Worm (Caenorhabditis elegans) whole organism, early embryonic: ENCODE data around the gene ufl-1.

ENCODE experiments used
- B0310.2 ChIP-seq: sonication (generic microtip); optimal IDR thresholded peaks from 2 replicates; lab custom pipeline; 2016; ENCODE audit warnings: mild to moderate bottlenecking, missing genetic modification characterization, missing compliant biosample characterization
- F13C5.2 ChIP-seq: sonication (generic microtip); optimal IDR thresholded peaks from 2 replicates; lab custom pipeline; 2017; ENCODE audit warnings: mild to moderate bottlenecking, missing genetic modification characterization, inconsistent platforms, missing compliant biosample characterization
- aly-1 ChIP-seq: sonication (generic microtip); optimal IDR thresholded peaks from 2 replicates; lab custom pipeline; 2016; ENCODE audit warnings: missing genetic modification characterization, missing compliant biosample characterization
- ama-1 ChIP-seq: fragments of 150-350 bp; optimal IDR thresholded peaks from 2 replicates; lab custom pipeline; 2014
- ceh-13 ChIP-seq: fragments of 200-800 bp; sonication (Bioruptor generic); optimal IDR thresholded peaks from 2 replicates; lab custom pipeline; 2018; ENCODE audit warnings: mild to moderate bottlenecking, missing genetic modification characterization, missing compliant biosample characterization
- ceh-36 ChIP-seq: sonication (generic microtip); optimal IDR thresholded peaks from 2 replicates; lab custom pipeline; 2016; ENCODE audit warnings: missing genetic modification characterization, inconsistent platforms, missing compliant biosample characterization
- ets-7 ChIP-seq: sonication (generic microtip); optimal IDR thresholded peaks from 2 replicates; lab custom pipeline; 2016; ENCODE audit warnings: missing genotype, missing genetic modification characterization, missing compliant biosample characterization
- flt-1 ChIP-seq: fragments of 200-800 bp; sonication (Bioruptor generic); IDR thresholded peaks from 2 replicates; pipeline ENCODE4 v1.3.6; 2022; ENCODE audit warnings: missing genetic modification characterization, missing compliant biosample characterization
- hmbx-1 ChIP-seq: sonication (generic microtip); optimal IDR thresholded peaks from 2 replicates; lab custom pipeline; 2016; ENCODE audit warnings: mild to moderate bottlenecking, missing genetic modification characterization, missing compliant biosample characterization
- hmg-4 ChIP-seq: fragments of 200-800 bp; sonication (Bioruptor generic); optimal IDR thresholded peaks from 2 replicates; lab custom pipeline; 2018; ENCODE audit warnings: mild to moderate bottlenecking, missing genetic modification characterization, missing compliant biosample characterization
- hnd-1 ChIP-seq: sonication (generic microtip); optimal IDR thresholded peaks from 2 replicates; lab custom pipeline; 2016; ENCODE audit warnings: missing genetic modification characterization, missing compliant biosample characterization
- pes-1 ChIP-seq: fragments of 200-800 bp; sonication (Bioruptor generic); IDR thresholded peaks from 2 replicates; pipeline ENCODE4 v1.3.6; 2022; ENCODE audit warnings: missing genetic modification reagents, missing genetic modification characterization, missing compliant biosample characterization
- scrt-1 ChIP-seq: fragments of 200-800 bp; sonication (Bioruptor generic); IDR thresholded peaks from 2 replicates; pipeline ENCODE4 v1.3.6; 2022; ENCODE audit warnings: missing genetic modification characterization, missing compliant biosample characterization
- sea-1 ChIP-seq: fragments of 200-800 bp; sonication (Bioruptor generic); conservative IDR thresholded peaks from 2 replicates; pipeline ENCODE4 v1.3.6; 2022; ENCODE audit warnings: missing genetic modification characterization, missing compliant biosample characterization
- tbx-11 ChIP-seq: fragments of 200-800 bp; sonication (Bioruptor generic); IDR thresholded peaks from 2 replicates; pipeline ENCODE4 v1.3.6; 2022; ENCODE audit warnings: missing genetic modification characterization, missing compliant biosample characterization
- tbx-37 ChIP-seq: fragments of 200-800 bp; sonication (Bioruptor generic); conservative IDR thresholded peaks from 2 replicates; pipeline ENCODE4 v1.3.6; 2022; ENCODE audit warnings: missing genetic modification reagents, missing genetic modification characterization, missing compliant biosample characterization
- tra-4 ChIP-seq: sonication (generic microtip); optimal IDR thresholded peaks from 2 replicates; lab custom pipeline; 2017; ENCODE audit warnings: missing genetic modification characterization, missing compliant biosample characterization

The ufl-1 gene

DNA sequence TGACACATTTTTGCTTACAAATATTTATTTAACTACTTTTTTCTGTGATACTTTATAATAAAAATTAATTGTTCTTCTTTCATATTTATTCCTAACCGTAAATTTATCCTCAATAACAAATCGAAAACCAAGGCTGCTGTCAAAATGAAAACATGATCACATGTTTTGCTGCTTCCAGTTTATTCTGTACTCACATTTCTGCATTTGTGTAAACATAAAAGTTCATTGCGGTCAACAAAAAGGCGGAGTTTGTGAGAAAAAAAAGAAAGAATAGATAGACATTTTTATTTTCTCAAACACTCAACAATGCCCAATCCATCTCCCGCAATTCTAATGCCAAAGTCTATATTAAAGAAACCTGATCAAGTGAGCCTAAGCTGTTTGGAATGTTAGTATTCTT lies 836 bp downstream of the ufl-1 start, which contains the start of gene C06G3.3:
Gene C06G3.3, plus strand, starts transcription at position 301 of the 400 bp plus-strand sequence.
- TF ChIP-seq aly-1 (tag; lab: Kevin White, UChicago) = no peak
- no peak for TF ChIP-seq tra-4
- no peak for TF ChIP-seq F13C5.2 (tag; lab: Kevin White, UChicago)
- TF ChIP-seq B0310.2 (tag; lab: Kevin White, UChicago) = no peak
- TF ChIP-seq ama-1 (lab: Kevin White, UChicago) = no peak
- TF ChIP-seq ceh-13 (GFP tag; lab: Kevin White, UChicago) = no peak
- no peak for TF ChIP-seq hmg-4 (GFP tag; lab: Kevin White, UChicago)
- TF ChIP-seq scrt-1 (GFP tag; lab: Robert Waterston, UW) = no peak
- TF ChIP-seq flt-1 (GFP tag; lab: Robert Waterston, UW) = no peak
- TF ChIP-seq ets-7 (tag; lab: Kevin White, UChicago) = no peak
- TF ChIP-seq hmbx-1 (tag; lab: Kevin White, UChicago) = no peak
- no peak for TF ChIP-seq hnd-1
- TF ChIP-seq tbx-37 (GFP tag; lab: Robert Waterston, UW) = no peak
- no peak for TF ChIP-seq tbx-11 (GFP tag; lab: Robert Waterston, UW)
- TF ChIP-seq ceh-36 (tag; lab: Kevin White, UChicago) = no peak
- no peak for TF ChIP-seq sea-1 (GFP tag; lab: Robert Waterston, UW)

DNA sequence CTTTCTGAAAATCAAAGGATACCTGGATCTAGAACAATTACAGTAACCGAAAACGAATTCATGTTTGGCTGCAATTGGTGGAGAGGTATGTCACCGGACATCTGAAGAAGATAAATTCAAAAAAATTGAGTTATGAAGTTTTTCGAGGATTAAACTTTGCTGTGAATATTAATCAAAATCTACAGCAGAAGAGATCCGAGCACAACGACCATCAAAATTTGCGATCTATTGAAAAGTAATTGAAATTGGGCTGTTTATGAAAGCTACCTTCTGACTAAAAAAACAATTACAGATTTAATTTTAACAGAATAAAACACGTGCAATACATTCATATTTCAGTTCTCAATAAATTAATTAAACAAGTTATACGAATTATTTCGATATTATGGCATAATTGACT lies 4.2 kb downstream of the ufl-1 start, which contains the start of gene C06G3.8:
Gene C06G3.8, minus strand, starts transcription at position 101 of the 400 bp plus-strand sequence.
- TF ChIP-seq B0310.2 (tag; lab: Kevin White, UChicago) = no peak
- TF ChIP-seq tbx-11 (GFP tag; lab: Robert Waterston, UW) = no peak

DNA sequence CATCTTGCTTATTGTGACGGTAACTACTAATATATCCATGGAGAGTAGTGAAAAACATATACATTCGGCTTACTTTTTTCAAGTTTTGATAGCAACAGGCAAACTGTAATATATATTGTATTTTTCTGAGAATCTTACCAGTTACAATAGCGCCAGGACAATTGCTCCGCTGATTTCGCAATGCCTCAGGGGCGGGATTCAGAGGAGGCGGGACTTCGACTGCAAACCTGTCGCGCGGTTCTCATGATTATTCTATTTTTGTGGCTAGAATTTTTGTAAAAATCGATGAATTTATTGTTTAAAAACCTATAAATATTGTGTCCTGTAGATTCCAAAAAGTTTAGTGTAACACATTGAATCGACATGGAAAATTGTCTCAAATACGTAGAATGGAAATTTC lies 5.6 kb downstream of the ufl-1 start:
- no peak for TF ChIP-seq flt-1 (GFP tag; lab: Robert Waterston, UW)
- TF ChIP-seq ceh-36 (tag; lab: Kevin White, UChicago) = no peak
- no peak for TF ChIP-seq tra-4
- TF ChIP-seq ceh-13 (GFP tag; lab: Kevin White, UChicago) = no peak
- no peak for TF ChIP-seq F13C5.2 (tag; lab: Kevin White, UChicago)
- TF ChIP-seq B0310.2 (tag; lab: Kevin White, UChicago) = no peak

DNA sequence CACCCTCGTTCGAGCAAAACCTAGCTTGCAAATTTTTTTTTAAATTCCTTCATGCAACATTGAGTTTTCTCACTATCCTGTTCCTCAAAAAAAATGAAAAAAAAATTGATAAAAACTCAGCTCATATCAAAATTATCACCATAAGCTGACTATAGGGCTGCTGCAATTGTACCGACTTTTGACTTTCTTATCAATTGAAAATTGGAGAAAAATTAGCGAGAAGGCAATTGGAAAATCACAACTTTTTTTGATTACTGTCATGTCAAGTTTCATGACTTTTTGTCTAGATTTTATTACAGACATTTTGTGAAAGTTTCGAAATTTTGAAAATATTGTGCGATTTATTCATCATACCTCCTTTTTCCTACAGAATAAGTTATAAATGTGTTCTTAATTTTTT lies 10.8 kb downstream of the ufl-1 start:
- TF ChIP-seq ama-1 (lab: Kevin White, UChicago) (no peak), sea-1 (GFP tag; lab: Robert Waterston, UW) (no peak), ceh-13 (GFP tag; lab: Kevin White, UChicago) (no peak), ceh-36 (tag; lab: Kevin White, UChicago) (no peak), scrt-1 (GFP tag; lab: Robert Waterston, UW) (no peak), tbx-37 (GFP tag; lab: Robert Waterston, UW) (no peak), F13C5.2 (tag; lab: Kevin White, UChicago) (no peak), tra-4 (no peak), hnd-1 (no peak), ets-7 (tag; lab: Kevin White, UChicago) (no peak), pes-1 (no peak)

DNA sequence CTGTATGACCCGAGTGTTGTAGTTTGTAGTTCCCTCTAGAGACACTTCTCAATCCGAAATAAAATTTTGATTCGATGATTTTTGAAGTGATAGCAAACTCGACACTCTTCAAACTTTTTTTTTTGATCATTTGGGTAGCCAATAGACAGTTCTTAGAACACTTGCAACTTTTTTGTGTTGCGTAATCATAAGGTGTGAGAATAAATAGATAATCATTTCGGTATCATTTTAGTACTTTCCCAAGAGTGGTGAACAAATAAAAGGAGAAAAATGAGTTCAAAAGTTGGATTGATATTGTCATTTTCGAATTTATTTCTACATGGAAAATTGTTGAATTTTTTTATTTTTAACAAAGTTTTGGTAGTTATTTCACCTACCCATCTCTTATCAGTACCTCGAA lies 11.8 kb downstream of the ufl-1 start:
- no peak for TF ChIP-seq hnd-1
- TF ChIP-seq tbx-37 (GFP tag; lab: Robert Waterston, UW) = no peak

DNA sequence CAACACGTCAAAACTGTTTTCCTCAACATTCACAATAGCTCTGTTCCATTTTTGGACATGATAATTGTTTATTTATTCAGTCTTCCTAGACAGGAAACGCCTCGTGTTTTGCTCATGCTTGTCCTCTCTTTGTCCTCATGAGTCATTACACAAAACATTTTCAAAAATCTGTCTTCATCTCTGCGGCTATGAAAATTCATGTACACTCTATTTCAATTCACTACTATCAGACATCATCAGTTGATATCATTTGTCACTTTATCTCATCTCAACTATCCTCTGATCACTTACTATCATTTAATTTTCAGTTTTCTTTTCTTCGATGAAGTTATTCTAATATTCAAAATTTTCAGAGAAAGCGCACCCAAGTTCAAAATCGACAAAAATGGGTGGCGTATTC lies 12.8 kb downstream of the ufl-1 start, which contains the start of gene adah-1:
Gene adah-1, plus strand, starts transcription at position 354 of the 400 bp plus-strand sequence.
- TF ChIP-seq ceh-36 (tag; lab: Kevin White, UChicago) = no peak
- no peak for TF ChIP-seq hmg-4 (GFP tag; lab: Kevin White, UChicago)
- TF ChIP-seq pes-1 = no peak
- TF ChIP-seq sea-1 (GFP tag; lab: Robert Waterston, UW) = no peak
- no peak for TF ChIP-seq aly-1 (tag; lab: Kevin White, UChicago)
- TF ChIP-seq ets-7 (tag; lab: Kevin White, UChicago) = no peak
- no peak for TF ChIP-seq tbx-11 (GFP tag; lab: Robert Waterston, UW)
- TF ChIP-seq ceh-13 (GFP tag; lab: Kevin White, UChicago) = no peak

DNA sequence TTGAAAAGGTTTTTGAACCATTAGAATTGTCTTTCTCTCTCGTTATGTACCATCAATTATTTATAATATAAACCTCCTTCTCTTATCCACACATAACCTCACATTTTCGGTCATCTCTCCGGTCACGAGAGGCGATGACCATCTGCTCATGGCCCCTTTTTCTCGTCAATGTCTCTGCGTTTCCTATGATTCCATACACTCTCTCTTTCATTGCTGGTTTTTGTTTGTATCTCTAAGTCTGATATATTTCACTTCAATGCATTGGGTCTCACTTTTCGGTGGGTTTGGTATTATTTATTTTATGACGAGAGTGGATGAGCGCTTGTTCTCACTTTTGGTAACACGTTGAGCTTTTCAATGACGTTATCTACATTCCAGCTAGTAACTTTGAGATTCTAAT lies 13.7 kb downstream of the ufl-1 start:
- peak; percentile 68 for TF ChIP-seq F13C5.2 (tag; lab: Kevin White, UChicago)
- TF ChIP-seq hmg-4 (GFP tag; lab: Kevin White, UChicago) = peak; percentile 55
- no peak for TF ChIP-seq hmbx-1 (tag; lab: Kevin White, UChicago)

DNA sequence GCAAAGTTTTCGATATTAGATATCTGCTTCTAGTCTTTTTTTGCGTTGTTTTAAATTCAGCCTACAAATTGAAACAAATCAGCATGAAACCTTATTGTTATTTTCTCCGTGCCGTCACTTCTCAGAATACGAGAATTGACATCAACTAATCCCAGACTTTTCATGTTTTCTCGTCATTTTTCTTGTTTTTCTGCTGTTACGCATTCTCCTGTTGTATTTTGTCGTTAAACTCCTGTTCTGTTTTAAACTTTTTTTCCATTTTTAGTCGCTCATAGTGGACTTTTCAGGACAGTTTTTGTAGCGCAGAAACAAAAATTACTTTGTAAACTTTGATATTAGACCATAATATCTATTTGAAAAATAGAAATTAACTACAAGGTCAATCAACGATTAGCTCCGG lies 14.4 kb downstream of the ufl-1 start:
- TF ChIP-seq hmbx-1 (tag; lab: Kevin White, UChicago) (no peak), B0310.2 (tag; lab: Kevin White, UChicago) (no peak), tbx-11 (GFP tag; lab: Robert Waterston, UW) (no peak), ama-1 (lab: Kevin White, UChicago) (no peak), flt-1 (GFP tag; lab: Robert Waterston, UW) (no peak), F13C5.2 (tag; lab: Kevin White, UChicago) (no peak), pes-1 (no peak), ceh-36 (tag; lab: Kevin White, UChicago) (no peak), tbx-37 (GFP tag; lab: Robert Waterston, UW) (no peak), scrt-1 (GFP tag; lab: Robert Waterston, UW) (no peak), hmg-4 (GFP tag; lab: Kevin White, UChicago) (no peak), tra-4 (no peak), aly-1 (tag; lab: Kevin White, UChicago) (no peak), ceh-13 (GFP tag; lab: Kevin White, UChicago) (no peak), ets-7 (tag; lab: Kevin White, UChicago) (no peak), hnd-1 (no peak), sea-1 (GFP tag; lab: Robert Waterston, UW) (no peak)
